Worm (Caenorhabditis elegans) whole organism, young adult: Measurements from ENCODE around the gene F46G10.2.
A peak's percentile ranks its signal among the peaks of the same experiment; 100 is the strongest.

ENCODE experiments used
- F22D6.2 ChIP-seq: sonication (generic microtip); optimal IDR thresholded peaks from 2 replicates; lab custom pipeline; 2016; ENCODE audit warnings: mild to moderate bottlenecking, missing genetic modification characterization, missing compliant biosample characterization
- F23B12.7 ChIP-seq: sonication (generic microtip); optimal IDR thresholded peaks from 2 replicates; lab custom pipeline; 2017; ENCODE audit warnings: missing genetic modification characterization, mild to moderate bottlenecking, missing compliant biosample characterization, antibody characterized with exemption, moderate library complexity; ENCODE audit not compliant: insufficient read depth
- F33H1.4 ChIP-seq: fragments of 200-800 bp; sonication (Bioruptor generic); IDR thresholded peaks from 2 replicates; pipeline ENCODE4 v1.3.6; 2022; ENCODE audit warnings: missing genetic modification reagents, missing genetic modification characterization, missing compliant biosample characterization
- F39B2.1 ChIP-seq: fragments of 200-800 bp; sonication (Bioruptor generic); IDR thresholded peaks from 2 replicates; pipeline ENCODE4 v1.3.6; 2022; ENCODE audit warnings: missing genetic modification reagents, missing genetic modification characterization, missing compliant biosample characterization
- F57A8.1 ChIP-seq: fragments of 200-800 bp; sonication (Bioruptor generic); optimal IDR thresholded peaks from 2 replicates; lab custom pipeline; 2018; ENCODE audit warnings: mild to moderate bottlenecking, missing genetic modification characterization, moderate library complexity, missing compliant biosample characterization
- K11D2.4 ChIP-seq: fragments of 200-800 bp; sonication (Bioruptor generic); IDR thresholded peaks from 2 replicates; pipeline ENCODE4 v1.3.6; 2022; ENCODE audit warnings: missing genetic modification reagents, missing genetic modification characterization, missing compliant biosample characterization
- Y53G8AR.9 ChIP-seq: fragments of 200-800 bp; sonication (Bioruptor generic); conservative IDR thresholded peaks from 2 replicates; pipeline ENCODE4 v1.3.6; 2022; ENCODE audit warnings: missing genetic modification reagents, missing genetic modification characterization, missing compliant biosample characterization
- Y56A3A.18 ChIP-seq: fragments of 200-800 bp; sonication (Bioruptor generic); IDR thresholded peaks from 2 replicates; pipeline ENCODE4 v1.3.6; 2022; ENCODE audit warnings: missing genetic modification reagents, missing genetic modification characterization, missing compliant biosample characterization
- Y95B8A.8 ChIP-seq: fragments of 200-800 bp; sonication (Bioruptor generic); IDR thresholded peaks from 2 replicates; pipeline ENCODE4 v1.3.6; 2022; ENCODE audit warnings: missing genetic modification reagents, missing genetic modification characterization, missing compliant biosample characterization
- akir-1 ChIP-seq: fragments of 200-800 bp; sonication (Bioruptor generic); optimal IDR thresholded peaks from 2 replicates; lab custom pipeline; 2018; ENCODE audit warnings: mild to moderate bottlenecking, missing genetic modification characterization, moderate library complexity, missing compliant biosample characterization
- athp-1 ChIP-seq: sonication (generic microtip); optimal IDR thresholded peaks from 2 replicates; lab custom pipeline; 2017; ENCODE audit warnings: mild to moderate bottlenecking, missing genetic modification characterization, missing compliant biosample characterization
- attf-3 ChIP-seq: fragments of 200-800 bp; sonication (Bioruptor generic); conservative IDR thresholded peaks from 2 replicates; pipeline ENCODE4 v1.3.6; 2022; ENCODE audit warnings: missing genetic modification reagents, missing genetic modification characterization, missing compliant biosample characterization
- bed-1 ChIP-seq: fragments of 200-800 bp; sonication (Bioruptor generic); IDR thresholded peaks from 2 replicates; pipeline ENCODE4 v1.3.6; 2022; ENCODE audit warnings: missing genetic modification reagents, missing genetic modification characterization, missing compliant biosample characterization
- ceh-100 ChIP-seq: fragments of 200-800 bp; sonication (Bioruptor generic); IDR thresholded peaks from 2 replicates; pipeline ENCODE4 v1.3.6; 2022; ENCODE audit warnings: missing genetic modification reagents, missing genetic modification characterization, missing compliant biosample characterization
- ceh-79 ChIP-seq: sonication (generic microtip); optimal IDR thresholded peaks from 2 replicates; lab custom pipeline; 2017; ENCODE audit warnings: mild to moderate bottlenecking, missing genetic modification characterization, missing compliant biosample characterization
- die-1 ChIP-seq: sonication (generic microtip); optimal IDR thresholded peaks from 2 replicates; lab custom pipeline; 2016; ENCODE audit warnings: missing genotype, mild to moderate bottlenecking, missing genetic modification characterization, missing compliant biosample characterization
- egl-18 ChIP-seq: fragments of 200-800 bp; sonication (Bioruptor generic); IDR thresholded peaks from 2 replicates; pipeline ENCODE4 v1.3.6; 2022; ENCODE audit warnings: missing genetic modification reagents, missing genetic modification characterization, missing compliant biosample characterization
- egl-44 ChIP-seq: fragments of 200-800 bp; sonication (Bioruptor generic); IDR thresholded peaks from 2 replicates; pipeline ENCODE4 v1.3.6; 2022; ENCODE audit warnings: missing genetic modification reagents, missing genetic modification characterization, missing compliant biosample characterization
- ets-4 ChIP-seq: fragments of 200-800 bp; sonication (Bioruptor generic); optimal IDR thresholded peaks from 2 replicates; lab custom pipeline; 2018; ENCODE audit warnings: mild to moderate bottlenecking, missing genetic modification characterization, missing compliant biosample characterization
- gei-17 ChIP-seq: fragments of 200-800 bp; sonication (Bioruptor generic); optimal IDR thresholded peaks from 2 replicates; lab custom pipeline; 2018; ENCODE audit warnings: mild to moderate bottlenecking, missing genetic modification characterization, missing compliant biosample characterization
- hmg-20 ChIP-seq: fragments of 200-800 bp; sonication (Bioruptor generic); IDR thresholded peaks from 2 replicates; pipeline ENCODE4 v1.3.6; 2022; ENCODE audit warnings: missing genetic modification reagents, missing genetic modification characterization, missing compliant biosample characterization
- hsf-1 ChIP-seq: fragments of 200-800 bp; sonication (Bioruptor generic); IDR thresholded peaks from 2 replicates; pipeline ENCODE4 v1.3.6; 2022; ENCODE audit warnings: missing genetic modification reagents, missing genetic modification characterization, missing compliant biosample characterization
- lag-1 ChIP-seq: fragments of 200-800 bp; sonication (Bioruptor generic); IDR thresholded peaks from 2 replicates; pipeline ENCODE4 v1.3.6; 2022; ENCODE audit warnings: missing genetic modification reagents, missing genetic modification characterization, missing compliant biosample characterization
- let-607 ChIP-seq, 2 experiments: fragments of 200-800 bp in 1 of 2; sonication (Bioruptor generic) in 1 of 2; sonication (generic microtip) in 1 of 2; optimal IDR thresholded peaks; 2 replicates each; lab custom pipeline; 2016 to 2018; ENCODE audit warnings: mild to moderate bottlenecking in 2 of 2, missing compliant biosample characterization in 2 of 2, missing genetic modification characterization in 2 of 2, moderate library complexity in 2 of 2, missing genotype in 1 of 2
- lin-26 ChIP-seq: fragments of 200-800 bp; sonication (Bioruptor generic); IDR thresholded peaks from 2 replicates; pipeline ENCODE4 v1.3.6; 2022; ENCODE audit warnings: missing genetic modification reagents, missing genetic modification characterization, missing compliant biosample characterization
- lin-35 ChIP-seq, 3 experiments: fragments of 150-350 bp in 2 of 3; sonication (generic microtip) in 1 of 3; optimal IDR thresholded peaks; 2 replicates each; lab custom pipeline; 2014 to 2018; ENCODE audit warnings: missing biosample characterization in 3 of 3, missing genetic modification characterization in 3 of 3, missing genetic modification reagents in 3 of 3
- lir-1 ChIP-seq: fragments of 200-800 bp; sonication (Bioruptor generic); conservative IDR thresholded peaks from 2 replicates; pipeline ENCODE4 v1.3.6; 2022; ENCODE audit warnings: missing genetic modification reagents, missing genetic modification characterization, missing compliant biosample characterization
- madf-3 ChIP-seq: fragments of 200-800 bp; sonication (Bioruptor generic); IDR thresholded peaks from 2 replicates; pipeline ENCODE4 v1.3.6; 2022; ENCODE audit warnings: missing genetic modification reagents, missing genetic modification characterization, missing compliant biosample characterization
- madf-6 ChIP-seq: fragments of 200-800 bp; sonication (Bioruptor generic); IDR thresholded peaks from 2 replicates; pipeline ENCODE4 v1.3.6; 2022; ENCODE audit warnings: missing genetic modification reagents, missing genetic modification characterization, missing compliant biosample characterization
- mes-4 ChIP-seq: sonication (generic microtip); optimal IDR thresholded peaks from 2 replicates; lab custom pipeline; 2016; ENCODE audit warnings: missing genotype, missing genetic modification characterization, missing compliant biosample characterization
- nfya-1 ChIP-seq: sonication (generic microtip); optimal IDR thresholded peaks from 2 replicates; lab custom pipeline; 2017; ENCODE audit warnings: antibody characterized with exemption, missing compliant biosample characterization, missing genetic modification characterization, borderline replicate concordance; ENCODE audit not compliant: insufficient read depth
- nfyb-1 ChIP-seq: fragments of 200-800 bp; sonication (Bioruptor generic); IDR thresholded peaks from 2 replicates; pipeline ENCODE4 v1.3.6; 2022; ENCODE audit warnings: missing genetic modification reagents, missing genetic modification characterization, missing compliant biosample characterization
- nhr-120 ChIP-seq: fragments of 200-800 bp; sonication (Bioruptor generic); IDR thresholded peaks from 2 replicates; pipeline ENCODE4 v1.3.6; 2022; ENCODE audit warnings: missing genetic modification characterization, missing compliant biosample characterization
- nhr-80 ChIP-seq: sonication (generic microtip); optimal IDR thresholded peaks from 2 replicates; lab custom pipeline; 2016; ENCODE audit warnings: missing genetic modification characterization, missing compliant biosample characterization
- nhr-90 ChIP-seq: sonication (generic microtip); optimal IDR thresholded peaks from 2 replicates; lab custom pipeline; 2016; ENCODE audit warnings: missing genotype, mild to moderate bottlenecking, missing genetic modification characterization, missing compliant biosample characterization
- pbrm-1 ChIP-seq: fragments of 200-800 bp; sonication (Bioruptor generic); IDR thresholded peaks from 2 replicates; pipeline ENCODE4 v1.3.6; 2022; ENCODE audit warnings: missing genetic modification reagents, missing genetic modification characterization, missing compliant biosample characterization
- rcor-1 ChIP-seq: fragments of 200-800 bp; sonication (Bioruptor generic); IDR thresholded peaks from 2 replicates; pipeline ENCODE4 v1.3.6; 2022; ENCODE audit warnings: missing genetic modification reagents, missing genetic modification characterization, missing compliant biosample characterization
- repo-1 ChIP-seq: sonication (generic microtip); optimal IDR thresholded peaks from 2 replicates; lab custom pipeline; 2017; ENCODE audit warnings: mild to moderate bottlenecking, missing genetic modification characterization, missing compliant biosample characterization
- snpc-3.4 ChIP-seq: sonication (generic microtip); optimal IDR thresholded peaks from 2 replicates; lab custom pipeline; 2017; ENCODE audit warnings: missing genetic modification characterization, mild to moderate bottlenecking, missing compliant biosample characterization, antibody characterized with exemption, moderate library complexity, missing genotype, missing genetic modification reagents
- tlf-1 ChIP-seq: fragments of 200-800 bp; sonication (Bioruptor generic); optimal IDR thresholded peaks from 2 replicates; lab custom pipeline; 2018; ENCODE audit warnings: mild to moderate bottlenecking, missing genetic modification characterization, missing compliant biosample characterization
- zfh-2 ChIP-seq: fragments of 200-800 bp; sonication (Bioruptor generic); conservative IDR thresholded peaks from 2 replicates; pipeline ENCODE4 v1.3.6; 2022; ENCODE audit warnings: missing genetic modification reagents, missing genetic modification characterization, missing compliant biosample characterization
- zim-3 ChIP-seq: sonication (generic microtip); optimal IDR thresholded peaks from 2 replicates; lab custom pipeline; 2017; ENCODE audit warnings: mild to moderate bottlenecking, missing genetic modification characterization, moderate library complexity, missing compliant biosample characterization
- ztf-26 ChIP-seq: sonication (generic microtip); optimal IDR thresholded peaks from 2 replicates; lab custom pipeline; 2017; ENCODE audit warnings: missing genetic modification characterization, missing compliant biosample characterization
- ztf-28 ChIP-seq: fragments of 200-800 bp; sonication (Bioruptor generic); IDR thresholded peaks from 2 replicates; pipeline ENCODE4 v1.3.6; 2022; ENCODE audit warnings: missing genetic modification reagents, missing genetic modification characterization, missing compliant biosample characterization
- ztf-3 ChIP-seq: fragments of 200-800 bp; sonication (Bioruptor generic); optimal IDR thresholded peaks from 2 replicates; lab custom pipeline; 2018; ENCODE audit warnings: mild to moderate bottlenecking, missing genetic modification characterization, missing compliant biosample characterization

The F46G10.2 gene

ce11 chrX:13356469-13356868, 33.7 kb downstream of the F46G10.2 start (continued):
- TF ChIP-seq let-607 (tag; optimal IDR thresholded peaks at IDR 0.05; lab: Kevin White, UChicago) (peak in 1 of 2 experiments; percentile 46), Y56A3A.18 (0 out of 2 replicates have a peak, but pooled peaks have one; percentile 28), K11D2.4 (GFP tag; lab: Robert Waterston, UW) (peak; percentile 68), F33H1.4 (GFP tag; lab: Robert Waterston, UW) (no peak), madf-6 (GFP tag; lab: Robert Waterston, UW) (no peak), zfh-2 (GFP tag; lab: Robert Waterston, UW) (no peak), ztf-26 (tag; lab: Kevin White, UChicago) (peak; percentile 90), Y95B8A.8 (GFP tag; lab: Robert Waterston, UW) (no peak), Y53G8AR.9 (GFP tag; lab: Robert Waterston, UW) (no peak)

ce11 chrX:13357673-13358072, 34.9 kb downstream of the F46G10.2 start:
- TF ChIP-seq Y56A3A.18, result no peak
- TF ChIP-seq hmg-20 (GFP tag; lab: Robert Waterston, UW), result no peak
- no peak for TF ChIP-seq madf-6 (GFP tag; lab: Robert Waterston, UW)
- no peak for TF ChIP-seq bed-1 (GFP tag; lab: Robert Waterston, UW)
- no peak for TF ChIP-seq akir-1

ce11 chrX:13358573-13358972, 35.8 kb downstream of the F46G10.2 start:
- TF ChIP-seq nfya-1 (tag; lab: Kevin White, UChicago) (no peak), ztf-3 (GFP tag; lab: Kevin White, UChicago) (no peak), hsf-1 (GFP tag; lab: Robert Waterston, UW) (no peak), pbrm-1 (0 out of 2 replicates have a peak, but pooled peaks have one; percentile 17), egl-18 (no peak), lir-1 (GFP tag; lab: Robert Waterston, UW) (no peak), ztf-28 (GFP tag; lab: Robert Waterston, UW) (no peak), F57A8.1 (GFP tag; lab: Kevin White, UChicago) (no peak), ceh-79 (tag; lab: Kevin White, UChicago) (no peak), egl-44 (GFP tag; lab: Robert Waterston, UW) (no peak), tlf-1 (GFP tag; lab: Kevin White, UChicago) (peak; percentile 33), lag-1 (GFP tag; lab: Robert Waterston, UW) (no peak), mes-4 (tag; lab: Kevin White, UChicago) (no peak), F22D6.2 (tag; lab: Kevin White, UChicago) (peak; percentile 84), gei-17 (GFP tag; lab: Kevin White, UChicago) (peak; percentile 54), ceh-100 (no peak), ztf-26 (tag; lab: Kevin White, UChicago) (peak; percentile 94), ets-4 (GFP tag; lab: Kevin White, UChicago) (no peak), athp-1 (tag; lab: Kevin White, UChicago) (no peak), die-1 (tag; lab: Kevin White, UChicago) (peak; percentile 9), F39B2.1 (GFP tag; lab: Robert Waterston, UW) (no peak), snpc-3.4 (tag; lab: Kevin White, UChicago) (no peak), attf-3 (GFP tag; lab: Robert Waterston, UW) (no peak), nhr-90 (tag; lab: Kevin White, UChicago) (peak; percentile 37), lin-26 (GFP tag; lab: Robert Waterston, UW) (no peak), nhr-120 (GFP tag; lab: Robert Waterston, UW) (no peak), rcor-1 (GFP tag; lab: Robert Waterston, UW) (no peak), madf-3 (GFP tag; lab: Robert Waterston, UW) (no peak), Y95B8A.8 (GFP tag; lab: Robert Waterston, UW) (no peak), nfyb-1 (peak; percentile 55; the same call in 1 of the 2 replicates), zim-3 (tag; lab: Kevin White, UChicago) (no peak), lin-35 (GFP tag; optimal IDR thresholded peaks at IDR 0.05; lab: Kevin White, UChicago) (peak in 1 of 3 experiments; percentile 18), madf-6 (GFP tag; lab: Robert Waterston, UW) (no peak), repo-1 (tag; lab: Kevin White, UChicago) (peak; percentile 60), F23B12.7 (tag; lab: Kevin White, UChicago) (no peak), nhr-80 (tag; lab: Kevin White, UChicago) (peak; percentile 68)
